Fruit fly (Drosophila melanogaster): ENCODE results near the gene CG15167.
A peak's percentile ranks its signal among the peaks of the same experiment; 100 is the strongest.

The CG15167 gene

dm6 chr2L:18732291-18732690, 7.9 kb upstream of the CG15167 start, which contains the start of gene CG10348:
CG10348 (minus strand) TSS chr2L:18732524.
- TF ChIP-seq CG9948 (tag; optimal IDR thresholded peaks at IDR 0.05) (no peak), CG4496 (GFP tag; IDR thresholded peaks at IDR 0.05) (no peak), CG32121 (GFP tag; IDR thresholded peaks at IDR 0.05) (no peak), fd96Ca (GFP tag; IDR thresholded peaks at IDR 0.05) (no peak), CG13204 (GFP tag; optimal IDR thresholded peaks at IDR 0.05) (no peak), CG15710 (tag; optimal IDR thresholded peaks at IDR 0.05) (no peak), CG12605 (GFP tag; IDR thresholded peaks at IDR 0.05) (no peak), Ets98B (GFP tag; IDR thresholded peaks at IDR 0.05) (no peak), CG8301 (tag; optimal IDR thresholded peaks at IDR 0.05) (no peak), CG14655 (GFP tag; optimal IDR thresholded peaks at IDR 0.05) (no peak), EcR (GFP tag; optimal IDR thresholded peaks at IDR 0.05) (no peak)

- TF ChIP-seq Pif1B (GFP tag; optimal IDR thresholded peaks at IDR 0.05) (no peak), D1 (tag; optimal IDR thresholded peaks at IDR 0.05) (no peak), CG32121 (GFP tag; IDR thresholded peaks at IDR 0.05) (no peak), CG8301 (tag; optimal IDR thresholded peaks at IDR 0.05) (peak; percentile 7), Ets98B (GFP tag; IDR thresholded peaks at IDR 0.05) (no peak; the same call in 1 of the 2 replicates), CG10348 (GFP tag; IDR thresholded peaks at IDR 0.05) (peak; percentile 19; the same call in 1 of the 2 replicates), CG14655 (GFP tag; optimal IDR thresholded peaks at IDR 0.05) (peak; percentile 46), Snoo (tag; optimal IDR thresholded peaks at IDR 0.05) (no peak), CG17806 (tag; optimal IDR thresholded peaks at IDR 0.05) (no peak), CG8159 (tag; optimal IDR thresholded peaks at IDR 0.05) (no peak), rn (GFP tag; IDR thresholded peaks at IDR 0.05) (no peak), CG4496 (GFP tag; IDR thresholded peaks at IDR 0.05) (peak; percentile 91), CG12605 (GFP tag; IDR thresholded peaks at IDR 0.05) (peak; percentile 28; the same call in 1 of the 2 replicates), CG15710 (tag; optimal IDR thresholded peaks at IDR 0.05) (no peak), EcR (GFP tag; optimal IDR thresholded peaks at IDR 0.05) (no peak), CG13204 (GFP tag; optimal IDR thresholded peaks at IDR 0.05) (peak; percentile 97), Pif1A (GFP tag; optimal IDR thresholded peaks at IDR 0.05) (peak; percentile 38), gl (tag; optimal IDR thresholded peaks at IDR 0.05) (no peak), fd96Ca (GFP tag; IDR thresholded peaks at IDR 0.05) (peak; percentile 11; the same call in 1 of the 3 replicates), CG9948 (tag; optimal IDR thresholded peaks at IDR 0.05) (no peak)
Measured at dm6 chr2L:18732760-18733530, 7.2 kb upstream of the CG15167 start.

- TF ChIP-seq CG10348 (GFP tag; IDR thresholded peaks at IDR 0.05) = 0 out of 2 replicates have a peak, but pooled peaks have one; percentile 35
- TF ChIP-seq CG15710 (tag; optimal IDR thresholded peaks at IDR 0.05) = no peak
- no peak for TF ChIP-seq CG17806 (tag; optimal IDR thresholded peaks at IDR 0.05)
- no peak for TF ChIP-seq Pif1B (GFP tag; optimal IDR thresholded peaks at IDR 0.05)
- peak; percentile 10; the same call in 1 of the 2 replicates for TF ChIP-seq CG12605 (GFP tag; IDR thresholded peaks at IDR 0.05)
- peak; percentile 45 for TF ChIP-seq CG13204 (GFP tag; optimal IDR thresholded peaks at IDR 0.05)
- TF ChIP-seq CG4496 (GFP tag; IDR thresholded peaks at IDR 0.05) = 0 out of 3 replicates have a peak, but pooled peaks have one; percentile 32
- TF ChIP-seq CG32121 (GFP tag; IDR thresholded peaks at IDR 0.05) = peak; percentile 7; the same call in 1 of the 2 replicates
- 0 out of 3 replicates have a peak, but pooled peaks have one; percentile 33 for TF ChIP-seq fd96Ca (GFP tag; IDR thresholded peaks at IDR 0.05)
- no peak for TF ChIP-seq EcR (GFP tag; optimal IDR thresholded peaks at IDR 0.05)
Measured at dm6 chr2L:18735553-18736167, 4.5 kb upstream of the CG15167 start.

- TF ChIP-seq CG12605 (GFP tag; IDR thresholded peaks at IDR 0.05) = no peak
- 0 out of 2 replicates have a peak, but pooled peaks have one; percentile 38 for TF ChIP-seq CG32121 (GFP tag; IDR thresholded peaks at IDR 0.05)
Measured at dm6 chr2L:18737239-18737638, 2.9 kb upstream of the CG15167 start.

dm6 chr2L:18742710-18743109, 2.6 kb downstream of the CG15167 start:
- no peak for TF ChIP-seq EcR (GFP tag; optimal IDR thresholded peaks at IDR 0.05)
- TF ChIP-seq CG14655 (GFP tag; optimal IDR thresholded peaks at IDR 0.05) = peak; percentile 54
- TF ChIP-seq CG12605 (GFP tag; IDR thresholded peaks at IDR 0.05) = no peak
- TF ChIP-seq CG32121 (GFP tag; IDR thresholded peaks at IDR 0.05) = peak; percentile 24; the same call in 1 of the 2 replicates
- TF ChIP-seq D1 (tag; optimal IDR thresholded peaks at IDR 0.05) = no peak

dm6 chr2L:18743896-18744295, 3.7 kb downstream of the CG15167 start:
- TF ChIP-seq CG15710 (tag; optimal IDR thresholded peaks at IDR 0.05) = no peak
- peak; percentile 75; the same call in 1 of the 2 replicates for TF ChIP-seq CG32121 (GFP tag; IDR thresholded peaks at IDR 0.05)
- TF ChIP-seq CG8301 (tag; optimal IDR thresholded peaks at IDR 0.05) = peak; percentile 70
- peak; percentile 70; the same call in 2 of the 3 replicates for TF ChIP-seq fd96Ca (GFP tag; IDR thresholded peaks at IDR 0.05)
- no peak for TF ChIP-seq CG34367 (tag; optimal IDR thresholded peaks at IDR 0.05)
- TF ChIP-seq rn (GFP tag; IDR thresholded peaks at IDR 0.05) = no peak
- peak; percentile 60; the same call in 1 of the 2 replicates for TF ChIP-seq CG10348 (GFP tag; IDR thresholded peaks at IDR 0.05)
- TF ChIP-seq gl (tag; optimal IDR thresholded peaks at IDR 0.05) = no peak
- TF ChIP-seq EcR (GFP tag; optimal IDR thresholded peaks at IDR 0.05) = no peak
- peak; percentile 18 for TF ChIP-seq CG8159 (tag; optimal IDR thresholded peaks at IDR 0.05)
- peak; percentile 80 for TF ChIP-seq CG14655 (GFP tag; optimal IDR thresholded peaks at IDR 0.05)
- no peak for TF ChIP-seq Snoo (tag; optimal IDR thresholded peaks at IDR 0.05)
- peak; percentile 32 for TF ChIP-seq Pif1A (GFP tag; optimal IDR thresholded peaks at IDR 0.05)
- TF ChIP-seq Ets98B (GFP tag; IDR thresholded peaks at IDR 0.05) = peak; percentile 56
- peak; percentile 63 for TF ChIP-seq CG4496 (GFP tag; IDR thresholded peaks at IDR 0.05)
- TF ChIP-seq CG9948 (tag; optimal IDR thresholded peaks at IDR 0.05) = peak; percentile 31
- peak; percentile 37 for TF ChIP-seq Pif1B (GFP tag; optimal IDR thresholded peaks at IDR 0.05)
- TF ChIP-seq D1 (tag; optimal IDR thresholded peaks at IDR 0.05) = no peak
- no peak for TF ChIP-seq CG13204 (GFP tag; optimal IDR thresholded peaks at IDR 0.05)
- TF ChIP-seq CG12605 (GFP tag; IDR thresholded peaks at IDR 0.05) = 0 out of 2 replicates have a peak, but pooled peaks have one; percentile 22
- peak; percentile 15 for TF ChIP-seq CG17806 (tag; optimal IDR thresholded peaks at IDR 0.05)

All from whole organism, pupa.